Worm (Caenorhabditis elegans): Measurements from ENCODE around the gene srh-39.

DNA sequence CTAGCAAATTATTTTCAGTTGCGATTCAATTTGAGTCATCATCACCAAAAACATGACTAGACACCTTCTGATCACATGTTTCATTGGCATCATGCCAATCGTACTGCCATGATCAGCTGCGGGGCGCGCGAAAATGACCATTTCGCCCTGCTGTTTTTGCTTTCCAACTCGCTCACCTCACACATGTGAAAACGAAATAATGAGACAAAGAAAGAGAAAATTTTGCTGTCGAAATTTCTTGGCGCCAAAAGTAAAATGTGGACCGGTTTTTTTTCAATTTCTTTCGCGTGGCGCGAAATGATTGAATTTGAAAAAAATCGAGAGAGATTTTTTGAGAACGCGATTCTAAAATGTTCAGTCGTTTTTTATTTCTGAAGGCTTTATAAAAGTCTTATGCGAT, 41.5 kb upstream of the srh-39 start:
- TF ChIP-seq nhr-76 (tag; optimal IDR thresholded peaks at IDR 0.05) (no peak), nhr-77 (tag; optimal IDR thresholded peaks at IDR 0.05) (no peak), pqm-1 (tag; optimal IDR thresholded peaks at IDR 0.05) (no peak), aly-2 (tag; optimal IDR thresholded peaks at IDR 0.05) (no peak), ceh-28 (tag; optimal IDR thresholded peaks at IDR 0.05) (no peak)

Measured in whole organism, L3 larva.